Worm (Caenorhabditis elegans) whole organism, L1 larva: ENCODE results near the gene srh-129.

Source experiments
- C04F5.9 ChIP-seq: sonication (generic microtip); optimal IDR thresholded peaks from 2 replicates; lab custom pipeline; 2016; ENCODE audit warnings: missing genetic modification characterization, missing compliant biosample characterization
- alr-1 ChIP-seq: fragments of 200-800 bp; sonication (Bioruptor generic); optimal IDR thresholded peaks from 2 replicates; lab custom pipeline; 2018; ENCODE audit warnings: borderline replicate concordance, mild to moderate bottlenecking, missing genetic modification characterization, missing compliant biosample characterization
- ama-1 ChIP-seq: fragments of 150-350 bp; optimal IDR thresholded peaks from 2 replicates; lab custom pipeline; 2014
- blmp-1 ChIP-seq: fragments of 150-350 bp; optimal IDR thresholded peaks from 2 replicates; lab custom pipeline; 2014; ENCODE audit warnings: missing biosample characterization, missing genetic modification characterization
- ceh-8 ChIP-seq: fragments of 200-800 bp; sonication (Bioruptor generic); optimal IDR thresholded peaks from 2 replicates; lab custom pipeline; 2018; ENCODE audit warnings: mild to moderate bottlenecking, missing genetic modification characterization, moderate library complexity, missing compliant biosample characterization
- ceh-82 ChIP-seq, 3 experiments: fragments of 150-350 bp in 1 of 3; sonication (generic microtip) in 2 of 3; optimal IDR thresholded peaks; 2 replicates each; lab custom pipeline; 2014 to 2017; ENCODE audit warnings: missing biosample characterization in 3 of 3, missing genetic modification characterization in 3 of 3
- ceh-90 ChIP-seq: sonication (generic microtip); optimal IDR thresholded peaks from 2 replicates; lab custom pipeline; 2016; ENCODE audit warnings: missing genetic modification characterization, missing compliant biosample characterization
- ces-1 ChIP-seq: fragments of 150-350 bp; optimal IDR thresholded peaks from 2 replicates; lab custom pipeline; 2014; ENCODE audit warnings: missing biosample characterization, missing genetic modification reagents, missing genetic modification characterization
- dsc-1 ChIP-seq: sonication (generic microtip); optimal IDR thresholded peaks from 2 replicates; lab custom pipeline; 2016; ENCODE audit warnings: mild to moderate bottlenecking, missing genetic modification characterization, missing compliant biosample characterization
- efl-1 ChIP-seq, 4 experiments: fragments of 150-350 bp; optimal IDR thresholded peaks in 3 of 4; peaks in 1 of 4; 1 replicate in 1 of 4; 2 replicates in 3 of 4; lab custom pipeline; 2014; ENCODE audit warnings: missing biosample characterization in 2 of 4, missing genetic modification characterization in 2 of 4, missing genetic modification reagents in 2 of 4
- ets-5 ChIP-seq: fragments of 200-800 bp; sonication (Bioruptor generic); IDR thresholded peaks from 2 replicates; pipeline ENCODE4 v1.3.6; 2022; ENCODE audit warnings: missing genetic modification characterization, missing compliant biosample characterization
- fkh-4 ChIP-seq: sonication (generic microtip); optimal IDR thresholded peaks from 2 replicates; lab custom pipeline; 2016; ENCODE audit warnings: missing compliant biosample characterization, missing genetic modification characterization, borderline replicate concordance
- grh-1 ChIP-seq: fragments of 200-800 bp; sonication (Bioruptor generic); IDR thresholded peaks from 2 replicates; pipeline ENCODE4 v1.3.6; 2022; ENCODE audit warnings: missing genetic modification reagents, missing genetic modification characterization, missing compliant biosample characterization
- hlh-17 ChIP-seq: fragments of 200-800 bp; sonication (Bioruptor generic); optimal IDR thresholded peaks from 2 replicates; lab custom pipeline; 2018; ENCODE audit warnings: missing genetic modification characterization, mild to moderate bottlenecking, missing compliant biosample characterization, moderate library complexity, borderline replicate concordance
- hpl-2 ChIP-seq: fragments of 150-350 bp; optimal IDR thresholded peaks from 2 replicates; lab custom pipeline; 2014; ENCODE audit warnings: missing biosample characterization, missing genetic modification reagents, missing genetic modification characterization
- irx-1 ChIP-seq: sonication (generic microtip); optimal IDR thresholded peaks from 2 replicates; lab custom pipeline; 2016; ENCODE audit warnings: missing genetic modification characterization, missing compliant biosample characterization
- jun-1 ChIP-seq: fragments of 150-350 bp; optimal IDR thresholded peaks from 2 replicates; lab custom pipeline; 2014; ENCODE audit warnings: missing biosample characterization, missing genetic modification reagents, missing genetic modification characterization
- lin-13 ChIP-seq: fragments of 150-350 bp; optimal IDR thresholded peaks from 2 replicates; lab custom pipeline; 2014; ENCODE audit warnings: missing biosample characterization, missing genetic modification reagents, missing genetic modification characterization
- lin-35 ChIP-seq, 2 experiments: fragments of 150-350 bp; optimal IDR thresholded peaks; 2 replicates each; lab custom pipeline; 2014; ENCODE audit warnings: missing biosample characterization in 2 of 2, missing genetic modification characterization in 2 of 2, missing genetic modification reagents in 2 of 2
- lsy-2 ChIP-seq, 2 experiments: fragments of 150-350 bp; optimal IDR thresholded peaks; 2 replicates each; lab custom pipeline; 2014; ENCODE audit warnings: missing biosample characterization in 2 of 2, missing genetic modification characterization in 2 of 2
- mef-2 ChIP-seq: fragments of 150-350 bp; optimal IDR thresholded peaks from 2 replicates; lab custom pipeline; 2014; ENCODE audit warnings: missing biosample characterization, missing genetic modification characterization
- mep-1 ChIP-seq: fragments of 150-350 bp; optimal IDR thresholded peaks from 2 replicates; lab custom pipeline; 2014; ENCODE audit warnings: missing biosample characterization, missing genetic modification characterization
- nhr-19 ChIP-seq: fragments of 200-800 bp; sonication (Bioruptor generic); conservative IDR thresholded peaks from 2 replicates; pipeline ENCODE4 v1.3.6; 2022; ENCODE audit warnings: missing genetic modification characterization, missing compliant biosample characterization
- nhr-237 ChIP-seq: fragments of 150-350 bp; optimal IDR thresholded peaks from 2 replicates; lab custom pipeline; 2014; ENCODE audit warnings: missing biosample characterization, missing genetic modification characterization
- nhr-28 ChIP-seq: fragments of 150-350 bp; optimal IDR thresholded peaks from 2 replicates; lab custom pipeline; 2014; ENCODE audit warnings: missing biosample characterization, missing genetic modification characterization
- nhr-71 ChIP-seq: sonication (generic microtip); optimal IDR thresholded peaks from 2 replicates; lab custom pipeline; 2016; ENCODE audit warnings: mild to moderate bottlenecking, missing genetic modification characterization, moderate library complexity, missing compliant biosample characterization
- pag-3 ChIP-seq: sonication (generic microtip); optimal IDR thresholded peaks from 2 replicates; lab custom pipeline; 2017; ENCODE audit warnings: missing genetic modification characterization, mild to moderate bottlenecking, missing compliant biosample characterization, antibody characterized with exemption, borderline replicate concordance; ENCODE audit not compliant: insufficient read depth
- pax-3 ChIP-seq: fragments of 200-800 bp; sonication (Bioruptor generic); optimal IDR thresholded peaks from 2 replicates; lab custom pipeline; 2018; ENCODE audit warnings: mild to moderate bottlenecking, missing genetic modification characterization, moderate library complexity, missing compliant biosample characterization
- rnt-1 ChIP-seq: sonication (generic microtip); optimal IDR thresholded peaks from 2 replicates; lab custom pipeline; 2016; ENCODE audit warnings: mild to moderate bottlenecking, missing genetic modification characterization, moderate library complexity, missing compliant biosample characterization
- snu-23 ChIP-seq: sonication (generic microtip); optimal IDR thresholded peaks from 2 replicates; lab custom pipeline; 2016; ENCODE audit warnings: missing genetic modification characterization, missing compliant biosample characterization
- sox-4 ChIP-seq: sonication (generic microtip); optimal IDR thresholded peaks from 2 replicates; lab custom pipeline; 2016; ENCODE audit warnings: missing genetic modification characterization, missing compliant biosample characterization
- sptf-1 ChIP-seq: fragments of 150-350 bp; optimal IDR thresholded peaks from 2 replicates; lab custom pipeline; 2014; ENCODE audit warnings: missing biosample characterization, missing genetic modification characterization
- sup-37 ChIP-seq: fragments of 200-800 bp; sonication (Bioruptor generic); optimal IDR thresholded peaks from 2 replicates; lab custom pipeline; 2018; ENCODE audit warnings: mild to moderate bottlenecking, missing genetic modification characterization, missing compliant biosample characterization
- unc-130 ChIP-seq: fragments of 150-350 bp; optimal IDR thresholded peaks from 2 replicates; lab custom pipeline; 2017; ENCODE audit warnings: missing biosample characterization, missing genetic modification characterization, inconsistent platforms
- zip-4 ChIP-seq: fragments of 200-800 bp; sonication (Bioruptor generic); optimal IDR thresholded peaks from 2 replicates; lab custom pipeline; 2018; ENCODE audit warnings: mild to moderate bottlenecking, missing genetic modification characterization, moderate library complexity, missing compliant biosample characterization
- ztf-11 ChIP-seq, 2 experiments: sonication (generic microtip); optimal IDR thresholded peaks; 2 replicates each; lab custom pipeline; 2016 to 2017; ENCODE audit warnings: missing genetic modification characterization in 2 of 2, missing biosample characterization in 1 of 2, missing compliant biosample characterization in 1 of 2
- ztf-4 ChIP-seq: fragments of 150-350 bp; optimal IDR thresholded peaks from 2 replicates; lab custom pipeline; 2014; ENCODE audit warnings: missing biosample characterization, missing genetic modification characterization

srh-129 gene

ce11 chrV:5155516-5155915, 11.8 kb upstream of the srh-129 start, which contains the start of gene srx-38:
srx-38 (minus strand) TSS chrV:5155616.
- TF ChIP-seq dsc-1 (tag; lab: Kevin White, UChicago) (no peak), unc-130 (tag; lab: Kevin White, UChicago) (no peak), sup-37 (GFP tag; lab: Kevin White, UChicago) (no peak), efl-1 (optimal IDR thresholded peaks at IDR 0.05; lab: Kevin White, UChicago) (no peak), efl-1 (GFP tag; optimal IDR thresholded peaks at IDR 0.05 in 1 of 2; lab: Kevin White, UChicago) (no peak), grh-1 (no peak), snu-23 (GFP tag; lab: Kevin White, UChicago) (no peak), C04F5.9 (no peak), rnt-1 (tag; lab: Kevin White, UChicago) (no peak), hpl-2 (GFP tag; lab: Kevin White, UChicago) (no peak), ets-5 (no peak), ceh-8 (GFP tag; lab: Kevin White, UChicago) (no peak), ceh-90 (tag; lab: Kevin White, UChicago) (no peak), jun-1 (tag; lab: Kevin White, UChicago) (no peak), fkh-4 (tag; lab: Kevin White, UChicago) (no peak)

- TF ChIP-seq nhr-28 (tag; lab: Kevin White, UChicago) = no peak
- no peak for TF ChIP-seq zip-4
- TF ChIP-seq mef-2 (tag; lab: Kevin White, UChicago) = no peak
- no peak for TF ChIP-seq mep-1 (tag; lab: Kevin White, UChicago)
- TF ChIP-seq sptf-1 (tag; lab: Kevin White, UChicago) = no peak
- no peak for TF ChIP-seq pax-3 (tag; lab: Kevin White, UChicago)
- TF ChIP-seq efl-1 (optimal IDR thresholded peaks at IDR 0.05; lab: Kevin White, UChicago) = no peak
- TF ChIP-seq efl-1 (GFP tag; optimal IDR thresholded peaks at IDR 0.05 in 1 of 2; lab: Kevin White, UChicago) = no peak
- TF ChIP-seq hlh-17 = no peak
- no peak for TF ChIP-seq nhr-19 (GFP tag; lab: Robert Waterston, UW)
- no peak for TF ChIP-seq nhr-71 (tag; lab: Kevin White, UChicago)
- TF ChIP-seq pag-3 (tag; lab: Kevin White, UChicago) = no peak
These were observed 7.2 kb upstream of the srh-129 start, which contains the start of gene srh-130 for ce11 chrV:5150880-5151279. srh-130 (plus strand) TSS chrV:5151180.

- TF ChIP-seq snu-23 (GFP tag; lab: Kevin White, UChicago) (no peak), irx-1 (tag; lab: Kevin White, UChicago) (no peak), lin-35 (GFP tag; optimal IDR thresholded peaks at IDR 0.05; lab: Kevin White, UChicago) (no peak), ets-5 (no peak), lin-13 (GFP tag; lab: Kevin White, UChicago) (no peak), ama-1 (no peak), lsy-2 (tag; optimal IDR thresholded peaks at IDR 0.05; lab: Kevin White, UChicago) (no peak), ztf-11 (tag; optimal IDR thresholded peaks at IDR 0.05; lab: Kevin White, UChicago) (no peak), sox-4 (tag; lab: Kevin White, UChicago) (no peak), ceh-82 (tag; optimal IDR thresholded peaks at IDR 0.05; lab: Kevin White, UChicago) (no peak), zip-4 (no peak), fkh-4 (tag; lab: Kevin White, UChicago) (no peak), blmp-1 (tag; lab: Kevin White, UChicago) (no peak), ceh-90 (tag; lab: Kevin White, UChicago) (no peak), ztf-4 (no peak), nhr-237 (tag; lab: Kevin White, UChicago) (no peak), ces-1 (GFP tag; lab: Kevin White, UChicago) (no peak), alr-1 (tag; lab: Kevin White, UChicago) (no peak)
These were observed 2.7 kb upstream of the srh-129 start, which contains the start of gene F14F9.6 for ce11 chrV:5146394-5146793. F14F9.6 (minus strand) TSS chrV:5146494.
